Worm (Caenorhabditis elegans): ENCODE results near the gene pxl-1.

pxl-1 gene

DNA sequence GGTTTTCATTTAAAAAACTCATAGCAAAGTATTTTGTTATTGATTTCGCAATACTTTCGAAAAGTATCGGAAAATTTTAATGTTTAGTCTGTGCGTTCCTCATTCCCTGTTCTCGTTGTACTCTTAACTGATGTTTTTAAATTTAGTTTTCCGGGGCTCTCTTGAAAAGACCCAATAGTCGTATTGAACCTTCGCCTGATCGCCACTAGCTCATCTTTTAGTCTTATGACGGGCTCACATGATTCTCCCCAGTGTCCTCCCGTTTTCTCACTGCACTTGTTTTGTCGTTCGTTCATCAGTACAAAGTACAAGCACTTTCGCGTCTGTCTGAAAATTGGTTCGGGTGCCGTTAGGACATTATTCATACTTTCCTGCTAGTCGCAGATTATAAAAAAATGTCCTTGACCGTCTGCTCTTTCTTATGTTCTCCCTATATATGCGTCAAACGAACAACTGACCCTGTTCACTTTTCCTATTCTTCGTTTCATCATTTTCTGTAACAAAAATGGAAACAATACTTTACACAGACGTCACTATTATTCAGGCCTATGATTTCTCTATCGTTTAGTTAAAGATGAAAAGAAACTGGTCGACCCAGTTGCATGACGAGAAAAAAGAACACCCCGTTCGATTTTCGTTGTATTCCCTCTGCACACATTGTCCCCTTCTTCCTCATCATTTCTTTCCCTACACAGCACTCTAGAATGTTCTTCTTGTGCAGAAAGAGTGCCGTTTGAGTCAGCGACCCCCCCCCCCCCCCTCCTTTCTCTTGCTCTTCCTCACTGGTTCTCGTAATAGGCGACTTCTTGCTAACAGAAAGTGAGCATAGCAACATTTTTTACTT is 43.9 kb upstream of the pxl-1 start, which contains the start of gene ubq-1:
Gene ubq-1 (plus strand): TSS at position 802 of the 844 bp plus-strand sequence.
- TF ChIP-seq nhr-6 (tag; optimal IDR thresholded peaks at IDR 0.05) (no peak), nhr-129 (tag; optimal IDR thresholded peaks at IDR 0.05) (peak; percentile 74), ztf-4 (tag; optimal IDR thresholded peaks at IDR 0.05) (no peak), aly-2 (tag; optimal IDR thresholded peaks at IDR 0.05) (no peak), unc-55 (GFP tag; optimal IDR thresholded peaks at IDR 0.05) (peak; percentile 29), lin-39 (tag; optimal IDR thresholded peaks at IDR 0.05) (no peak), dmd-4 (tag; optimal IDR thresholded peaks at IDR 0.05) (no peak), lsy-2 (tag; optimal IDR thresholded peaks at IDR 0.05) (peak in 1 of 2 experiments; percentile 40), ama-1 (optimal IDR thresholded peaks at IDR 0.05) (peak; percentile 73), nhr-21 (tag; optimal IDR thresholded peaks at IDR 0.05) (no peak), C34F6.9 (tag; optimal IDR thresholded peaks at IDR 0.05) (peak; percentile 50), R02D3.7 (tag; optimal IDR thresholded peaks at IDR 0.05) (no peak), mbf-1 (tag; optimal IDR thresholded peaks at IDR 0.05) (no peak), lin-11 (tag; optimal IDR thresholded peaks at IDR 0.05) (no peak), unc-62 (GFP tag; optimal IDR thresholded peaks at IDR 0.05) (no peak), peb-1 (tag; optimal IDR thresholded peaks at IDR 0.05) (no peak), ztf-1 (GFP tag; conservative IDR thresholded peaks at IDR 0.05) (no peak), gmeb-1 (tag; optimal IDR thresholded peaks at IDR 0.05) (no peak), egl-27 (tag; optimal IDR thresholded peaks at IDR 0.05) (no peak), ZK546.5 (tag; optimal IDR thresholded peaks at IDR 0.05) (no peak), nhr-11 (tag; optimal IDR thresholded peaks at IDR 0.05) (no peak)

DNA sequence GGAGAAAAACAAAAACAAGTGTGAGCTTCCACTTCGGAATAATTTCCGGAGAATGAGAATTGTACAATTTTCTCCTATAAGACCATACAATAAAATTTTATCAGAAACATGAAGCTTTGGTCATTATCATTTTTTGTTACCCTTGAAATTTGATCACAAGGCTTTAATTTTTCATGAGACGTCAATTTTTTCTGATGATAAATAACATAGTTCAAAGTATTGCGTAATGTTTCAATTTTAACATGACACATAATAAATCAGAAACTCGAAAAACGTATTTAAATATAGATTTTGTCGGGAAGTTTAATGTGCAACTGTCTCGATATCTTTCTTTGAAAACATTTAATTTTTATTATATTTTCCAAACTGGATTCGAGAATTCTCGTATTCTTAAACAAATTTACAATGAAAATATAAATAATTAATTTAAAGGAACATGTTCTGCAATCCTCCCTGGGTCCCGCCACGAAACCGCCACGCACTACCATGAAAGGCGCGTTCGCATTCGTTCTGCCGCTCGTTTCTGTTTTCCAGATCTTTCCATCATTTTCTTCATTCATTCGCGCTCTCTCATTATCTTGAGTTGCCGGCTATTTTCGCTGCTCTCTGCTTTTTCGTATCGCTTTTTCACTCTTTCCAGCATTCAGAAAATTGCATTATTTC is 43.1 kb upstream of the pxl-1 start:
- TF ChIP-seq fos-1 (tag; optimal IDR thresholded peaks at IDR 0.05) (peak; percentile 55), lin-11 (tag; optimal IDR thresholded peaks at IDR 0.05) (no peak), gmeb-1 (tag; optimal IDR thresholded peaks at IDR 0.05) (peak; percentile 13), nhr-237 (tag; optimal IDR thresholded peaks at IDR 0.05) (no peak), nhr-77 (tag; optimal IDR thresholded peaks at IDR 0.05) (no peak)

DNA sequence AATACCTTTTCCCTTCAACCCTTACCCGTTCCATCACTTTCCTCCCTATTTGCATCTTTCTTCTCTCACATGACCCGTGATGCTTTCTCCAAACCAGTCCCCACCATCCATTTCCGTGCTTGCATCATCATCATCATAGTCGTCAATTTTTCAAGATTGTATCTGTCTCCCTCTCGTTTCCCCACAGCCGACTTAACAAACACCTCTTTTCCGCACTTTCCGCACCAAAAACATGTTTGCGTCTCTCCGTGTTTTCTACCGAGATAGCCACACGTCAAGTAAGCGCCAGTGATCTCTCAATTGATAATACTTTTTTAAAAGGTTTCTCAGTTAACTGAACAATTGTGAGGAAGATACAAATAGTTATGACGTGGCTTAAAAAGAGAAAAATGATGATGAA is 42.2 kb upstream of the pxl-1 start:
- TF ChIP-seq mab-5 (tag; optimal IDR thresholded peaks at IDR 0.05) (peak; percentile 39), nhr-23 (tag; optimal IDR thresholded peaks at IDR 0.05) (no peak), lin-11 (tag; optimal IDR thresholded peaks at IDR 0.05) (no peak), nhr-12 (tag; optimal IDR thresholded peaks at IDR 0.05) (no peak), unc-62 (GFP tag; optimal IDR thresholded peaks at IDR 0.05) (peak; percentile 54), unc-39 (tag; optimal IDR thresholded peaks at IDR 0.05) (no peak), elt-1 (tag; optimal IDR thresholded peaks at IDR 0.05) (no peak), sma-9 (GFP tag; optimal IDR thresholded peaks at IDR 0.05) (peak; percentile 84), sma-9 (tag; optimal IDR thresholded peaks at IDR 0.05) (no peak), ztf-4 (tag; optimal IDR thresholded peaks at IDR 0.05) (peak; percentile 64), unc-55 (GFP tag; optimal IDR thresholded peaks at IDR 0.05) (peak; percentile 86), ztf-1 (GFP tag; conservative IDR thresholded peaks at IDR 0.05) (no peak), alr-1 (tag; optimal IDR thresholded peaks at IDR 0.05) (no peak), lin-13 (GFP tag; optimal IDR thresholded peaks at IDR 0.05) (no peak), sma-3 (GFP tag; optimal IDR thresholded peaks at IDR 0.05) (peak; percentile 90), lsy-2 (tag; optimal IDR thresholded peaks at IDR 0.05) (peak in 1 of 2 experiments; percentile 75), nhr-129 (tag; optimal IDR thresholded peaks at IDR 0.05) (peak; percentile 98), nhr-10 (tag; optimal IDR thresholded peaks at IDR 0.05) (no peak), mbf-1 (tag; optimal IDR thresholded peaks at IDR 0.05) (no peak), R02D3.7 (tag; optimal IDR thresholded peaks at IDR 0.05) (no peak), egl-27 (tag; optimal IDR thresholded peaks at IDR 0.05) (peak; percentile 88), nhr-25 (tag; optimal IDR thresholded peaks at IDR 0.05) (peak; percentile 95), ama-1 (optimal IDR thresholded peaks at IDR 0.05) (no peak), Y55F3AM.14 (GFP tag; optimal IDR thresholded peaks at IDR 0.05) (peak; percentile 76), ztf-11 (tag; optimal IDR thresholded peaks at IDR 0.05) (no peak), C34F6.9 (tag; optimal IDR thresholded peaks at IDR 0.05) (peak; percentile 66), F13H6.1 (tag; optimal IDR thresholded peaks at IDR 0.05) (peak; percentile 63), crh-2 (tag; optimal IDR thresholded peaks at IDR 0.05) (peak; percentile 87), elt-3 (tag; optimal IDR thresholded peaks at IDR 0.05) (no peak), fos-1 (tag; optimal IDR thresholded peaks at IDR 0.05) (peak; percentile 86), sem-4 (tag; optimal IDR thresholded peaks at IDR 0.05) (peak; percentile 71), dmd-4 (tag; optimal IDR thresholded peaks at IDR 0.05) (no peak), aly-2 (tag; optimal IDR thresholded peaks at IDR 0.05) (no peak), ceh-82 (tag; optimal IDR thresholded peaks at IDR 0.05) (no peak), nhr-77 (tag; optimal IDR thresholded peaks at IDR 0.05) (no peak), zag-1 (tag; optimal IDR thresholded peaks at IDR 0.05) (peak; percentile 28), ceh-16 (tag; optimal IDR thresholded peaks at IDR 0.05) (peak; percentile 70), nhr-237 (tag; optimal IDR thresholded peaks at IDR 0.05) (no peak), gmeb-1 (tag; optimal IDR thresholded peaks at IDR 0.05) (peak; percentile 54), nhr-11 (tag; optimal IDR thresholded peaks at IDR 0.05) (no peak), ZK546.5 (tag; optimal IDR thresholded peaks at IDR 0.05) (no peak), lin-39 (tag; optimal IDR thresholded peaks at IDR 0.05) (peak; percentile 69)
